Worm (Caenorhabditis elegans) whole organism, young adult: Measurements from ENCODE around the gene T04A8.13.

Experiments used
- Y53F4B.3 ChIP-seq: fragments of 200-800 bp; sonication (Bioruptor generic); IDR thresholded peaks from 2 replicates; pipeline ENCODE4 v1.3.6; 2022; ENCODE audit warnings: missing genetic modification reagents, missing genetic modification characterization, missing compliant biosample characterization
- ceh-100 ChIP-seq: fragments of 200-800 bp; sonication (Bioruptor generic); IDR thresholded peaks from 2 replicates; pipeline ENCODE4 v1.3.6; 2022; ENCODE audit warnings: missing genetic modification reagents, missing genetic modification characterization, missing compliant biosample characterization
- gei-17 ChIP-seq: fragments of 200-800 bp; sonication (Bioruptor generic); optimal IDR thresholded peaks from 2 replicates; lab custom pipeline; 2018; ENCODE audit warnings: mild to moderate bottlenecking, missing genetic modification characterization, missing compliant biosample characterization
- lin-40 ChIP-seq: sonication (generic microtip); optimal IDR thresholded peaks from 2 replicates; lab custom pipeline; 2016; ENCODE audit warnings: missing genetic modification characterization, mild to moderate bottlenecking, missing compliant biosample characterization, missing genotype, missing genetic modification reagents
- lin-54 ChIP-seq: fragments of 200-800 bp; sonication (Bioruptor generic); optimal IDR thresholded peaks from 2 replicates; lab custom pipeline; 2018; ENCODE audit warnings: mild to moderate bottlenecking, missing genetic modification characterization, missing compliant biosample characterization
- nhr-80 ChIP-seq: sonication (generic microtip); optimal IDR thresholded peaks from 2 replicates; lab custom pipeline; 2016; ENCODE audit warnings: missing genetic modification characterization, missing compliant biosample characterization
- sptf-2 ChIP-seq: fragments of 200-800 bp; sonication (Bioruptor generic); optimal IDR thresholded peaks from 2 replicates; lab custom pipeline; 2018; ENCODE audit warnings: mild to moderate bottlenecking, missing genetic modification characterization, missing compliant biosample characterization
- unc-130 ChIP-seq: sonication (generic microtip); optimal IDR thresholded peaks from 2 replicates; lab custom pipeline; 2016; ENCODE audit warnings: missing genetic modification reagents, missing genetic modification characterization, missing compliant biosample characterization

- no peak for TF ChIP-seq unc-130 (GFP tag; lab: Kevin White, UChicago)
- no peak for TF ChIP-seq lin-40 (tag; lab: Kevin White, UChicago)
- no peak for TF ChIP-seq sptf-2
- no peak for TF ChIP-seq lin-54 (GFP tag; lab: Kevin White, UChicago)
- TF ChIP-seq nhr-80 (tag; lab: Kevin White, UChicago) = no peak
- no peak for TF ChIP-seq gei-17
- no peak for TF ChIP-seq ceh-100 (GFP tag; lab: Robert Waterston, UW)
- no peak for TF ChIP-seq Y53F4B.3 (GFP tag; lab: Robert Waterston, UW)
Measured at ce11 chrIII:4658384-4658844, 48.4 kb upstream of the T04A8.13 start, which contains the start of gene cdka-1.
